Worm (Caenorhabditis elegans): ENCODE results near the gene nspc-17.

nspc-17 gene

ce11 chrX:14512817-14513216, 12.2 kb downstream of the nspc-17 start, which contains the start of gene fbxa-141:
fbxa-141 (minus strand) TSS chrX:14512917.
- TF ChIP-seq ccch-3 (GFP tag; optimal IDR thresholded peaks at IDR 0.05), result no peak
- no peak for TF ChIP-seq egl-44 (GFP tag; IDR thresholded peaks at IDR 0.05)
- TF ChIP-seq ztf-25 (GFP tag; IDR thresholded peaks at IDR 0.05), result no peak
- no peak for TF ChIP-seq lsl-1 (GFP tag; optimal IDR thresholded peaks at IDR 0.05)
- no peak for TF ChIP-seq T26A5.8 (tag; optimal IDR thresholded peaks at IDR 0.05)
- TF ChIP-seq ekl-4 (GFP tag; IDR thresholded peaks at IDR 0.05), result no peak
- no peak for TF ChIP-seq hmg-20 (GFP tag; IDR thresholded peaks at IDR 0.05)
- TF ChIP-seq snpc-4 (GFP tag; optimal IDR thresholded peaks at IDR 0.05), result no peak
- no peak for TF ChIP-seq snpc-4 (tag; optimal IDR thresholded peaks at IDR 0.05)
- no peak for TF ChIP-seq F10E7.11 (tag; optimal IDR thresholded peaks at IDR 0.05)

- TF ChIP-seq repo-1 (tag; optimal IDR thresholded peaks at IDR 0.05) (no peak), pbrm-1 (GFP tag; IDR thresholded peaks at IDR 0.05) (no peak), efl-1 (GFP tag; optimal IDR thresholded peaks at IDR 0.05) (no peak), him-1 (tag; optimal IDR thresholded peaks at IDR 0.05) (no peak), bed-1 (GFP tag; IDR thresholded peaks at IDR 0.05) (no peak), snpc-3.4 (tag; optimal IDR thresholded peaks at IDR 0.05) (no peak), lin-54 (GFP tag; optimal IDR thresholded peaks at IDR 0.05) (no peak), F39B2.1 (GFP tag; IDR thresholded peaks at IDR 0.05) (no peak), xnd-1 (tag; optimal IDR thresholded peaks at IDR 0.05) (no peak), K12H6.12 (tag; optimal IDR thresholded peaks at IDR 0.05) (no peak)
Observed at ce11 chrX:14510358-14510757, 14.6 kb downstream of the nspc-17 start.

- no peak for TF ChIP-seq F22D6.2 (tag; optimal IDR thresholded peaks at IDR 0.05)
- TF ChIP-seq snpc-4 (GFP tag; optimal IDR thresholded peaks at IDR 0.05), result no peak
- TF ChIP-seq snpc-4 (tag; optimal IDR thresholded peaks at IDR 0.05), result no peak
- TF ChIP-seq lsl-1 (GFP tag; optimal IDR thresholded peaks at IDR 0.05), result no peak
- TF ChIP-seq nhr-90 (tag; optimal IDR thresholded peaks at IDR 0.05), result no peak
- peak; percentile 39 for TF ChIP-seq somi-1 (GFP tag; optimal IDR thresholded peaks at IDR 0.05)
- no peak for TF ChIP-seq ztf-6 (GFP tag; IDR thresholded peaks at IDR 0.05)
- TF ChIP-seq egl-44 (GFP tag; IDR thresholded peaks at IDR 0.05), result no peak
- TF ChIP-seq dpff-1 (tag; optimal IDR thresholded peaks at IDR 0.05), result no peak
- TF ChIP-seq let-526 (GFP tag; IDR thresholded peaks at IDR 0.05), result no peak
- no peak for TF ChIP-seq ccch-3 (GFP tag; optimal IDR thresholded peaks at IDR 0.05)
- TF ChIP-seq nhr-80 (tag; optimal IDR thresholded peaks at IDR 0.05), result peak; percentile 15
- no peak for TF ChIP-seq hmg-1.2 (GFP tag; IDR thresholded peaks at IDR 0.05)
- TF ChIP-seq ceh-27 (GFP tag; optimal IDR thresholded peaks at IDR 0.05), result no peak
- no peak for TF ChIP-seq F37B4.10 (GFP tag; IDR thresholded peaks at IDR 0.05)
- no peak for TF ChIP-seq rcor-1 (GFP tag; IDR thresholded peaks at IDR 0.05)
- TF ChIP-seq sea-2 (GFP tag; IDR thresholded peaks at IDR 0.05), result no peak
- TF ChIP-seq atf-7 (tag; optimal IDR thresholded peaks at IDR 0.05), result no peak
- no peak for TF ChIP-seq madf-10 (tag; optimal IDR thresholded peaks at IDR 0.05)
- TF ChIP-seq unc-130 (GFP tag; optimal IDR thresholded peaks at IDR 0.05), result no peak
- TF ChIP-seq ama-1 (optimal IDR thresholded peaks at IDR 0.05), result no peak
- TF ChIP-seq ama-1 (GFP tag; optimal IDR thresholded peaks at IDR 0.05), result no peak
- TF ChIP-seq D2030.7 (GFP tag; IDR thresholded peaks at IDR 0.05), result no peak
- peak; percentile 20 for TF ChIP-seq lin-40 (tag; optimal IDR thresholded peaks at IDR 0.05)
- no peak for TF ChIP-seq lir-1 (GFP tag; conservative IDR thresholded peaks at IDR 0.05)
- TF ChIP-seq F49E8.2 (tag; optimal IDR thresholded peaks at IDR 0.05; ENCODE audit: insufficient read depth), result no peak
- TF ChIP-seq ceh-40 (GFP tag; IDR thresholded peaks at IDR 0.05), result no peak
- TF ChIP-seq B0336.3 (GFP tag; IDR thresholded peaks at IDR 0.05), result no peak
- no peak for TF ChIP-seq madf-8 (GFP tag; conservative IDR thresholded peaks at IDR 0.05)
- no peak for TF ChIP-seq cebp-1 (GFP tag; IDR thresholded peaks at IDR 0.05)
- peak; percentile 45 for TF ChIP-seq cebp-1 (tag; optimal IDR thresholded peaks at IDR 0.05)
- TF ChIP-seq hlh-12 (tag; optimal IDR thresholded peaks at IDR 0.05), result no peak
- TF ChIP-seq attf-3 (GFP tag; conservative IDR thresholded peaks at IDR 0.05), result no peak
- TF ChIP-seq ztf-26 (tag; optimal IDR thresholded peaks at IDR 0.05), result no peak
Observed at ce11 chrX:14508823-14509259, 16.1 kb downstream of the nspc-17 start.

Measured in whole organism, young adult.